Fruit fly (Drosophila melanogaster) whole organism, embryonic: ENCODE data around the gene CG10376.
A peak's percentile ranks its signal among the peaks of the same experiment; 100 is the strongest.

Experiments
- ATbp ChIP-seq: fragments of 200-800 bp; sonication (Bioruptor generic); optimal IDR thresholded peaks from 2 replicates; lab custom pipeline; 2017; ENCODE audit warnings: missing biosample characterization, mild to moderate bottlenecking, missing genetic modification characterization, missing genetic modification reagents
- CG10431 ChIP-seq: fragments of 200-800 bp; sonication (Bioruptor generic); optimal IDR thresholded peaks from 3 replicates; lab custom pipeline; 2018; ENCODE audit warnings: missing biosample characterization, mild to moderate bottlenecking, missing genetic modification characterization
- CG11093 ChIP-seq: fragments of 200-800 bp; sonication (Bioruptor generic); IDR thresholded peaks from 3 replicates; pipeline ENCODE4 v1.3.6; 2022; ENCODE audit warnings: missing biosample characterization, missing genetic modification characterization
- CG11398 ChIP-seq: fragments of 200-800 bp; sonication (Bioruptor generic); optimal IDR thresholded peaks from 2 replicates; lab custom pipeline; 2016; ENCODE audit warnings: missing biosample characterization, missing genetic modification characterization
- CG12391 ChIP-seq: fragments of 200-800 bp; sonication (Bioruptor generic); optimal IDR thresholded peaks from 3 replicates; lab custom pipeline; 2018; ENCODE audit warnings: missing biosample characterization, mild to moderate bottlenecking, missing genetic modification characterization, moderate library complexity
- CG14965 ChIP-seq: fragments of 200-800 bp; sonication (Bioruptor generic); optimal IDR thresholded peaks from 2 replicates; lab custom pipeline; 2016; ENCODE audit warnings: missing biosample characterization, missing genetic modification characterization, borderline replicate concordance
- CG1529 ChIP-seq: fragments of 200-800 bp; sonication (Bioruptor generic); optimal IDR thresholded peaks from 3 replicates; lab custom pipeline; 2018; ENCODE audit warnings: missing biosample characterization, missing genetic modification characterization
- CG15696 ChIP-seq: fragments of 200-800 bp; sonication (Bioruptor generic); optimal IDR thresholded peaks from 2 replicates; lab custom pipeline; 2019; ENCODE audit warnings: missing biosample characterization, mild to moderate bottlenecking, missing genetic modification characterization, moderate library complexity
- CG1792 ChIP-seq: fragments of 200-800 bp; sonication (Bioruptor generic); optimal IDR thresholded peaks from 2 replicates; lab custom pipeline; 2016; ENCODE audit warnings: missing biosample characterization, missing genetic modification characterization
- CG31388 ChIP-seq: fragments of 200-800 bp; sonication (Bioruptor generic); optimal IDR thresholded peaks from 2 replicates; lab custom pipeline; 2016; ENCODE audit warnings: missing biosample characterization, missing genetic modification characterization
- CG32767 ChIP-seq: fragments of 200-800 bp; sonication (Bioruptor generic); IDR thresholded peaks from 2 replicates; pipeline ENCODE4 v1.3.6; 2022; ENCODE audit warnings: missing biosample characterization, missing genetic modification characterization
- CG3995 ChIP-seq: fragments of 200-800 bp; sonication (Bioruptor generic); optimal IDR thresholded peaks from 3 replicates; lab custom pipeline; 2016; ENCODE audit warnings: missing biosample characterization, missing genetic modification characterization
- CG43689 ChIP-seq: fragments of 200-800 bp; sonication (Bioruptor generic); IDR thresholded peaks from 2 replicates; pipeline ENCODE4 v1.3.6; 2022; ENCODE audit warnings: missing biosample characterization, missing genetic modification characterization
- CG4404 ChIP-seq: fragments of 200-800 bp; sonication (Bioruptor generic); IDR thresholded peaks from 2 replicates; pipeline ENCODE4 v1.3.6; 2022; ENCODE audit warnings: missing biosample characterization, missing genetic modification characterization
- CG6683 ChIP-seq: fragments of 200-800 bp; sonication (Bioruptor generic); optimal IDR thresholded peaks from 2 replicates; lab custom pipeline; 2017; ENCODE audit warnings: missing biosample characterization, mild to moderate bottlenecking, missing genetic modification characterization, missing genetic modification reagents
- CG7963 ChIP-seq: fragments of 200-800 bp; sonication (Bioruptor generic); IDR thresholded peaks from 3 replicates; pipeline ENCODE4 v1.3.6; 2022; ENCODE audit warnings: missing biosample characterization, missing genetic modification characterization; ENCODE audit not compliant: partially characterized antibody
- CG8478 ChIP-seq: fragments of >200 bp; optimal IDR thresholded peaks from 2 replicates; lab custom pipeline; 2018
- CG8765 ChIP-seq: fragments of 200-800 bp; sonication (Bioruptor generic); IDR thresholded peaks from 2 replicates; pipeline ENCODE4 v1.3.6; 2022; ENCODE audit warnings: missing biosample characterization, missing genetic modification characterization
- Dbx ChIP-seq: fragments of 200-800 bp; sonication (Bioruptor generic); IDR thresholded peaks from 3 replicates; pipeline ENCODE4 v1.3.6; 2022; ENCODE audit warnings: missing biosample characterization, missing genetic modification characterization
- Dp ChIP-seq: fragments of 200-800 bp; sonication (Bioruptor generic); optimal IDR thresholded peaks from 2 replicates; lab custom pipeline; 2018; ENCODE audit warnings: missing biosample characterization, mild to moderate bottlenecking, missing genetic modification characterization, moderate library complexity
- E2f2 ChIP-seq: fragments of 200-800 bp; sonication (Bioruptor generic); IDR thresholded peaks from 2 replicates; pipeline ENCODE4 v1.3.6; 2022; ENCODE audit warnings: missing biosample characterization, missing genetic modification characterization
- Eip74EF ChIP-seq, 2 experiments: fragments of 200-800 bp in 1 of 2; fragments of >200 bp in 1 of 2; sonication (Bioruptor generic) in 1 of 2; optimal IDR thresholded peaks; 2 replicates each; lab custom pipeline; 2017 to 2019; ENCODE audit warnings: missing biosample characterization in 2 of 2, missing genetic modification characterization in 2 of 2, mild to moderate bottlenecking in 1 of 2, moderate library complexity in 1 of 2
- Hand ChIP-seq: fragments of 200-800 bp; sonication (Bioruptor generic); optimal IDR thresholded peaks from 2 replicates; lab custom pipeline; 2017; ENCODE audit warnings: mild to moderate bottlenecking, missing biosample characterization, missing genetic modification reagents, missing genetic modification characterization
- Hr78 ChIP-seq, 2 experiments: fragments of 200-800 bp in 1 of 2; fragments of >200 bp in 1 of 2; sonication (Bioruptor generic) in 1 of 2; optimal IDR thresholded peaks; 2 replicates each; lab custom pipeline; 2017 to 2019; ENCODE audit warnings: missing biosample characterization in 2 of 2, missing genetic modification characterization in 2 of 2, mild to moderate bottlenecking in 1 of 2, moderate library complexity in 1 of 2
- Max ChIP-seq: fragments of 200-800 bp; sonication (Bioruptor generic); optimal IDR thresholded peaks from 2 replicates; lab custom pipeline; 2016; ENCODE audit warnings: missing biosample characterization, mild to moderate bottlenecking, missing genetic modification characterization
- Myb ChIP-seq: fragments of 200-800 bp; sonication (Bioruptor generic); optimal IDR thresholded peaks from 2 replicates; lab custom pipeline; 2016; ENCODE audit warnings: missing biosample characterization, missing genetic modification characterization
- Oli ChIP-seq: fragments of 200-800 bp; sonication (Bioruptor generic); optimal IDR thresholded peaks from 2 replicates; lab custom pipeline; 2018; ENCODE audit warnings: missing biosample characterization, mild to moderate bottlenecking, missing genetic modification characterization, moderate library complexity
- TFAM ChIP-seq: fragments of 200-800 bp; sonication (Bioruptor generic); optimal IDR thresholded peaks from 2 replicates; lab custom pipeline; 2017; ENCODE audit warnings: missing biosample characterization, missing genetic modification characterization, inconsistent platforms
- Usf ChIP-seq: fragments of 200-800 bp; sonication (Bioruptor generic); optimal IDR thresholded peaks from 2 replicates; lab custom pipeline; 2017; ENCODE audit warnings: missing genotype, missing biosample characterization, missing genetic modification characterization
- al ChIP-seq: fragments of 200-800 bp; sonication (Bioruptor generic); IDR thresholded peaks from 2 replicates; pipeline ENCODE4 v1.3.6; 2022; ENCODE audit warnings: missing biosample characterization, missing genetic modification characterization
- amos ChIP-seq: fragments of 200-800 bp; sonication (Bioruptor generic); IDR thresholded peaks from 2 replicates; pipeline ENCODE4 v1.3.6; 2022; ENCODE audit warnings: missing biosample characterization, missing genetic modification characterization; ENCODE audit not compliant: partially characterized antibody
- ap ChIP-seq: fragments of 200-800 bp; sonication (Bioruptor generic); IDR thresholded peaks from 2 replicates; pipeline ENCODE4 v1.3.6; 2022; ENCODE audit warnings: missing biosample characterization, missing genetic modification characterization
- caup ChIP-seq: fragments of 200-800 bp; sonication (Bioruptor generic); optimal IDR thresholded peaks from 3 replicates; lab custom pipeline; 2017; ENCODE audit warnings: missing biosample characterization, mild to moderate bottlenecking, missing genetic modification characterization, moderate library complexity; ENCODE audit not compliant: severe bottlenecking
- crc ChIP-seq: fragments of 200-800 bp; sonication (Bioruptor generic); optimal IDR thresholded peaks from 2 replicates; lab custom pipeline; 2016; ENCODE audit warnings: missing biosample characterization, missing genetic modification characterization
- cwo ChIP-seq: fragments of 200-800 bp; sonication (Bioruptor generic); optimal IDR thresholded peaks from 3 replicates; lab custom pipeline; 2017; ENCODE audit warnings: missing biosample characterization, missing genetic modification characterization, mild to moderate bottlenecking, moderate library complexity, missing genetic modification reagents
- dm ChIP-seq: fragments of 200-800 bp; sonication (Bioruptor generic); optimal IDR thresholded peaks from 3 replicates; lab custom pipeline; 2016; ENCODE audit warnings: missing biosample characterization, missing genetic modification characterization
- exex ChIP-seq: fragments of 200-800 bp; sonication (Bioruptor generic); optimal IDR thresholded peaks from 4 replicates; lab custom pipeline; 2018; ENCODE audit warnings: missing biosample characterization, mild to moderate bottlenecking, missing genetic modification characterization, moderate library complexity
- fd102C ChIP-seq: fragments of 200-800 bp; sonication (Bioruptor generic); optimal IDR thresholded peaks from 2 replicates; lab custom pipeline; 2018; ENCODE audit warnings: missing biosample characterization, mild to moderate bottlenecking, missing genetic modification characterization, moderate library complexity
- fru ChIP-seq: fragments of >200 bp; optimal IDR thresholded peaks from 2 replicates; lab custom pipeline; 2017
- fu2 ChIP-seq: fragments of 200-800 bp; sonication (Bioruptor generic); optimal IDR thresholded peaks from 2 replicates; lab custom pipeline; 2016; ENCODE audit warnings: missing biosample characterization, missing genetic modification characterization
- grn ChIP-seq: fragments of 200-800 bp; sonication (Bioruptor generic); optimal IDR thresholded peaks from 3 replicates; lab custom pipeline; 2017; ENCODE audit warnings: missing biosample characterization, missing genetic modification characterization
- her ChIP-seq: fragments of 200-800 bp; sonication (Bioruptor generic); optimal IDR thresholded peaks from 2 replicates; lab custom pipeline; 2016; ENCODE audit warnings: missing biosample characterization, missing genetic modification characterization
- ken ChIP-seq: fragments of 200-800 bp; sonication (Bioruptor generic); IDR thresholded peaks from 3 replicates; pipeline ENCODE4 v1.3.6; 2022; ENCODE audit warnings: missing biosample characterization, missing genetic modification characterization
- nom ChIP-seq: fragments of 200-800 bp; sonication (Bioruptor generic); optimal IDR thresholded peaks from 2 replicates; lab custom pipeline; 2017; ENCODE audit warnings: missing biosample characterization, missing genetic modification characterization, mild to moderate bottlenecking, moderate library complexity, missing genetic modification reagents
- pfk ChIP-seq: fragments of 200-800 bp; sonication (Bioruptor generic); optimal IDR thresholded peaks from 2 replicates; lab custom pipeline; 2018; ENCODE audit warnings: missing biosample characterization, mild to moderate bottlenecking, missing genetic modification characterization, moderate library complexity
- pho ChIP-seq: fragments of 200-800 bp; sonication (Bioruptor generic); optimal IDR thresholded peaks from 2 replicates; lab custom pipeline; 2016; ENCODE audit warnings: missing biosample characterization, missing genetic modification characterization
- run ChIP-seq: fragments of 200-800 bp; sonication (Bioruptor generic); optimal IDR thresholded peaks from 3 replicates; lab custom pipeline; 2018; ENCODE audit warnings: missing biosample characterization, mild to moderate bottlenecking, missing genetic modification characterization
- sima ChIP-seq: fragments of 200-800 bp; sonication (Bioruptor generic); optimal IDR thresholded peaks from 2 replicates; lab custom pipeline; 2016; ENCODE audit warnings: missing biosample characterization, missing genetic modification characterization
- zf30C ChIP-seq: fragments of 200-800 bp; sonication (Bioruptor generic); optimal IDR thresholded peaks from 3 replicates; lab custom pipeline; 2018; ENCODE audit warnings: missing biosample characterization, mild to moderate bottlenecking, missing genetic modification characterization

CG10376 gene

dm6 chr2L:18702721-18703488 is at the start of gene CG10376, which contains the start of gene CG10343 (continued):
- TF ChIP-seq caup (GFP tag; lab: Kevin White, UChicago) (peak; percentile 83), Max (GFP tag; lab: Kevin White, UChicago) (peak; percentile 77), CG11398 (peak; percentile 11), cwo (GFP tag; lab: Kevin White, UChicago) (peak; percentile 28), Myb (GFP tag; lab: Kevin White, UChicago) (peak; percentile 17), dm (GFP tag; lab: Kevin White, UChicago) (peak; percentile 21), CG3995 (GFP tag; lab: Kevin White, UChicago) (peak; percentile 16), CG1792 (GFP tag; lab: Kevin White, UChicago) (peak; percentile 33), pho (peak; percentile 36), CG32767 (GFP tag; lab: Robert Waterston, UW) (peak; percentile 77; the same call in 1 of the 2 replicates), sima (no peak), CG8765 (GFP tag; lab: Robert Waterston, UW) (peak; percentile 85), E2f2 (peak; percentile 45; the same call in 1 of the 2 replicates), CG11093 (peak; percentile 58; the same call in 1 of the 3 replicates), Dbx (GFP tag; lab: Robert Waterston, UW) (peak; percentile 90), Oli (tag; lab: Kevin White, UChicago) (peak; percentile 89), nom (peak; percentile 58), ap (GFP tag; lab: Robert Waterston, UW) (peak; percentile 64), TFAM (GFP tag; lab: Kevin White, UChicago) (no peak), Dp (peak; percentile 21), fru (lab: Kevin White, UChicago) (no peak), CG1529 (peak; percentile 62), exex (tag; lab: Kevin White, UChicago) (peak; percentile 68), CG8478 (lab: Kevin White, UChicago) (peak; percentile 3), Hr78 (GFP tag; optimal IDR thresholded peaks at IDR 0.05; lab: Kevin White, UChicago) (no peak), grn (GFP tag; lab: Kevin White, UChicago) (peak; percentile 50), CG6683 (GFP tag; lab: Kevin White, UChicago) (peak; percentile 68), CG15696 (peak; percentile 95), ken (peak; percentile 69; the same call in 2 of the 3 replicates), Hand (GFP tag; lab: Kevin White, UChicago) (peak; percentile 41), ATbp (GFP tag; lab: Kevin White, UChicago) (peak; percentile 74), fu2 (peak; percentile 30), CG14965 (no peak), CG43689 (GFP tag; lab: Robert Waterston, UW) (peak; percentile 54; the same call in 1 of the 2 replicates), her (GFP tag; lab: Kevin White, UChicago) (no peak), pfk (GFP tag; lab: Kevin White, UChicago) (peak; percentile 27), CG4404 (GFP tag; lab: Robert Waterston, UW) (peak; percentile 90), CG12391 (peak; percentile 96), fd102C (GFP tag; lab: Kevin White, UChicago) (peak; percentile 59), Usf (GFP tag; lab: Kevin White, UChicago) (peak; percentile 90), CG31388 (peak; percentile 74), CG7963 (peak; percentile 67), run (peak; percentile 66), al (GFP tag; lab: Robert Waterston, UW) (peak; percentile 85), zf30C (GFP tag; lab: Kevin White, UChicago) (no peak), amos (GFP tag; lab: Robert Waterston, UW) (no peak), CG10431 (GFP tag; lab: Kevin White, UChicago) (peak; percentile 67), crc (GFP tag; lab: Kevin White, UChicago) (no peak), Eip74EF (GFP tag; optimal IDR thresholded peaks at IDR 0.05; lab: Kevin White, UChicago) (peak; percentile 35 to 68)
